Fruit fly (Drosophila melanogaster) whole organism, embryonic: ENCODE data around the gene CG6766.

Experiments used
- C15 ChIP-seq: fragments of 200-800 bp; sonication (Bioruptor generic); IDR thresholded peaks from 3 replicates; pipeline ENCODE4 v1.3.6; 2022; ENCODE audit warnings: missing biosample characterization, missing genetic modification characterization
- CG10274 ChIP-seq: fragments of 200-800 bp; sonication (Bioruptor generic); optimal IDR thresholded peaks from 3 replicates; lab custom pipeline; 2017; ENCODE audit warnings: missing biosample characterization, mild to moderate bottlenecking, missing genetic modification characterization
- CG12744 ChIP-seq: fragments of 200-800 bp; sonication (Bioruptor generic); optimal IDR thresholded peaks from 2 replicates; lab custom pipeline; 2016; ENCODE audit warnings: missing biosample characterization, missing genetic modification characterization
- CG14014 ChIP-seq: fragments of 200-800 bp; sonication (Bioruptor generic); IDR thresholded peaks from 2 replicates; pipeline ENCODE4 v1.3.6; 2022; ENCODE audit warnings: missing biosample characterization, missing genetic modification characterization
- CG14667 ChIP-seq: fragments of 200-800 bp; sonication (Bioruptor generic); IDR thresholded peaks from 2 replicates; pipeline ENCODE4 v1.3.6; 2022; ENCODE audit warnings: missing biosample characterization, missing genetic modification characterization
- CG14710 ChIP-seq: fragments of 200-800 bp; sonication (Bioruptor generic); optimal IDR thresholded peaks from 3 replicates; lab custom pipeline; 2019; ENCODE audit warnings: missing biosample characterization, mild to moderate bottlenecking, missing genetic modification characterization, moderate library complexity
- CG15269 ChIP-seq: fragments of 200-800 bp; sonication (Bioruptor generic); optimal IDR thresholded peaks from 2 replicates; lab custom pipeline; 2018; ENCODE audit warnings: missing biosample characterization, mild to moderate bottlenecking, missing genetic modification characterization, moderate library complexity
- CG1602 ChIP-seq: fragments of 200-800 bp; sonication (Bioruptor generic); optimal IDR thresholded peaks from 3 replicates; lab custom pipeline; 2016; ENCODE audit warnings: missing biosample characterization, missing genetic modification characterization
- CG18599 ChIP-seq: fragments of 200-800 bp; sonication (Bioruptor generic); optimal IDR thresholded peaks from 3 replicates; lab custom pipeline; 2017; ENCODE audit warnings: missing biosample characterization, missing genetic modification characterization, mild to moderate bottlenecking, moderate library complexity, missing genetic modification reagents
- CG2129 ChIP-seq: fragments of 200-800 bp; sonication (Bioruptor generic); IDR thresholded peaks from 2 replicates; pipeline ENCODE4 v1.3.6; 2022; ENCODE audit warnings: missing biosample characterization, missing genetic modification characterization; ENCODE audit not compliant: partially characterized antibody
- CG2712 ChIP-seq: fragments of 200-800 bp; optimal IDR thresholded peaks from 3 replicates; lab custom pipeline; 2019; ENCODE audit warnings: missing biosample characterization, mild to moderate bottlenecking, missing genetic modification characterization, moderate library complexity
- CG31365 ChIP-seq: fragments of 200-800 bp; sonication (Bioruptor generic); optimal IDR thresholded peaks from 2 replicates; lab custom pipeline; 2018; ENCODE audit warnings: missing biosample characterization, mild to moderate bottlenecking, missing genetic modification characterization
- CG3407 ChIP-seq: fragments of 200-800 bp; sonication (Bioruptor generic); optimal IDR thresholded peaks from 2 replicates; lab custom pipeline; 2018; ENCODE audit warnings: missing biosample characterization, mild to moderate bottlenecking, missing genetic modification characterization
- CG3726 ChIP-seq: fragments of 200-800 bp; sonication (Bioruptor generic); IDR thresholded peaks from 3 replicates; pipeline ENCODE4, ENCODE4 v1.3.6; 2022; ENCODE audit warnings: missing biosample characterization, missing genetic modification characterization
- CG3838 ChIP-seq: fragments of 200-800 bp; sonication (Bioruptor generic); optimal IDR thresholded peaks from 3 replicates; lab custom pipeline; 2016; ENCODE audit warnings: missing biosample characterization, missing genetic modification characterization
- CG6654 ChIP-seq: fragments of 200-800 bp; sonication (Bioruptor generic); optimal IDR thresholded peaks from 2 replicates; lab custom pipeline; 2017; ENCODE audit warnings: missing biosample characterization, mild to moderate bottlenecking, missing genetic modification characterization
- CG6683 ChIP-seq: fragments of 200-800 bp; sonication (Bioruptor generic); optimal IDR thresholded peaks from 2 replicates; lab custom pipeline; 2017; ENCODE audit warnings: missing biosample characterization, mild to moderate bottlenecking, missing genetic modification characterization, missing genetic modification reagents
- CG6765 ChIP-seq: fragments of 200-800 bp; sonication (Bioruptor generic); optimal IDR thresholded peaks from 3 replicates; lab custom pipeline; 2017; ENCODE audit warnings: missing biosample characterization, mild to moderate bottlenecking, missing genetic modification characterization
- CG6791 ChIP-seq: fragments of 200-800 bp; sonication (Bioruptor generic); IDR thresholded peaks from 3 replicates; pipeline ENCODE4 v1.3.6; 2022; ENCODE audit warnings: missing biosample characterization, missing genetic modification characterization; ENCODE audit not compliant: partially characterized antibody
- CG8924 ChIP-seq: fragments of 200-800 bp; optimal IDR thresholded peaks from 3 replicates; lab custom pipeline; 2019; ENCODE audit warnings: missing biosample characterization, mild to moderate bottlenecking, missing genetic modification characterization, moderate library complexity
- CG9876 ChIP-seq: fragments of 200-800 bp; sonication (Bioruptor generic); optimal IDR thresholded peaks from 2 replicates; lab custom pipeline; 2016; ENCODE audit warnings: missing biosample characterization, missing genetic modification characterization
- CTCF ChIP-seq: fragments of 200-800 bp; sonication (Bioruptor generic); optimal IDR thresholded peaks from 2 replicates; lab custom pipeline; 2017; ENCODE audit warnings: missing biosample characterization, mild to moderate bottlenecking, missing genetic modification characterization, moderate library complexity
- Dfd ChIP-seq, 2 experiments: fragments of >200 bp; optimal IDR thresholded peaks; 2 replicates each; lab custom pipeline; 2017; ENCODE audit warnings: missing biosample characterization in 2 of 2, missing genetic modification characterization in 2 of 2
- Dll ChIP-seq: fragments of 200-800 bp; sonication (Bioruptor generic); IDR thresholded peaks from 4 replicates; pipeline ENCODE4 v1.3.6; 2022; ENCODE audit warnings: missing biosample characterization, missing genetic modification characterization; ENCODE audit not compliant: partially characterized antibody
- Dref ChIP-seq: fragments of 200-800 bp; sonication (Bioruptor generic); IDR thresholded peaks from 2 replicates; pipeline ENCODE4 v1.3.6; 2022; ENCODE audit warnings: missing biosample characterization, missing genetic modification characterization
- E2f2 ChIP-seq: fragments of 200-800 bp; sonication (Bioruptor generic); IDR thresholded peaks from 2 replicates; pipeline ENCODE4 v1.3.6; 2022; ENCODE audit warnings: missing biosample characterization, missing genetic modification characterization
- ERR ChIP-seq: fragments of 200-800 bp; sonication (Bioruptor generic); optimal IDR thresholded peaks from 2 replicates; lab custom pipeline; 2016; ENCODE audit warnings: missing biosample characterization, missing genetic modification characterization
- H15 ChIP-seq: fragments of 200-800 bp; sonication (Bioruptor generic); IDR thresholded peaks from 3 replicates; pipeline ENCODE4 v1.3.6; 2022; ENCODE audit warnings: missing biosample characterization, missing genetic modification characterization
- Hey ChIP-seq: fragments of 200-800 bp; sonication (Bioruptor generic); optimal IDR thresholded peaks from 3 replicates; lab custom pipeline; 2018; ENCODE audit warnings: missing biosample characterization, mild to moderate bottlenecking, missing genetic modification characterization
- Med ChIP-seq: fragments of 200-800 bp; sonication (Bioruptor generic); peaks from one replicate; lab custom pipeline; 2016; ENCODE audit warnings: missing biosample characterization, missing genetic modification characterization, mild to moderate bottlenecking, inconsistent platforms, moderate library complexity
- NfI ChIP-seq: fragments of 200-800 bp; sonication (Bioruptor generic); optimal IDR thresholded peaks from 3 replicates; lab custom pipeline; 2018; ENCODE audit warnings: missing biosample characterization, mild to moderate bottlenecking, missing genetic modification characterization, moderate library complexity
- Opbp ChIP-seq: fragments of 200-800 bp; sonication (Bioruptor generic); IDR thresholded peaks from 3 replicates; pipeline ENCODE4 v1.3.6; 2022; ENCODE audit warnings: missing biosample characterization, missing genetic modification characterization; ENCODE audit not compliant: partially characterized antibody
- Poxn ChIP-seq: fragments of 200-800 bp; sonication (Bioruptor generic); IDR thresholded peaks from 2 replicates; pipeline ENCODE4 v1.3.6; 2022; ENCODE audit warnings: missing biosample characterization, missing genetic modification characterization
- Rx ChIP-seq: fragments of 200-800 bp; sonication (Bioruptor generic); IDR thresholded peaks from 2 replicates; pipeline ENCODE4 v1.3.6; 2022; ENCODE audit warnings: missing biosample characterization, missing genetic modification characterization
- Six4 ChIP-seq: fragments of 200-800 bp; sonication (Bioruptor generic); optimal IDR thresholded peaks from 2 replicates; lab custom pipeline; 2016; ENCODE audit warnings: missing biosample characterization, missing genetic modification characterization
- Xbp1 ChIP-seq: fragments of 200-800 bp; sonication (Bioruptor generic); optimal IDR thresholded peaks from 3 replicates; lab custom pipeline; 2016; ENCODE audit warnings: missing biosample characterization, mild to moderate bottlenecking, missing genetic modification characterization
- ab ChIP-seq: fragments of 200-800 bp; sonication (Bioruptor generic); optimal IDR thresholded peaks from 2 replicates; lab custom pipeline; 2016; ENCODE audit warnings: missing biosample characterization, missing genetic modification characterization
- dati ChIP-seq: fragments of 200-800 bp; sonication (Bioruptor generic); IDR thresholded peaks from 2 replicates; pipeline ENCODE4 v1.3.6; 2022; ENCODE audit warnings: missing biosample characterization, missing genetic modification characterization
- dysf ChIP-seq: fragments of 200-800 bp; sonication (Bioruptor generic); IDR thresholded peaks from 3 replicates; pipeline ENCODE4 v1.3.6; 2022; ENCODE audit warnings: missing biosample characterization, missing genetic modification characterization
- fd64A ChIP-seq: fragments of 200-800 bp; sonication (Bioruptor generic); optimal IDR thresholded peaks from 3 replicates; lab custom pipeline; 2018; ENCODE audit warnings: missing biosample characterization, mild to moderate bottlenecking, missing genetic modification characterization
- grau ChIP-seq: fragments of 200-800 bp; optimal IDR thresholded peaks from 3 replicates; lab custom pipeline; 2019; ENCODE audit warnings: missing biosample characterization, mild to moderate bottlenecking, missing genetic modification characterization, moderate library complexity
- h ChIP-seq: fragments of >200 bp; optimal IDR thresholded peaks from 2 replicates; lab custom pipeline; 2017
- jing ChIP-seq: fragments of 200-800 bp; sonication (Bioruptor generic); optimal IDR thresholded peaks from 2 replicates; lab custom pipeline; 2018; ENCODE audit warnings: missing biosample characterization, mild to moderate bottlenecking, missing genetic modification characterization
- ken ChIP-seq: fragments of 200-800 bp; sonication (Bioruptor generic); IDR thresholded peaks from 3 replicates; pipeline ENCODE4 v1.3.6; 2022; ENCODE audit warnings: missing biosample characterization, missing genetic modification characterization
- lmd ChIP-seq: fragments of 200-800 bp; sonication (Bioruptor generic); IDR thresholded peaks from 2 replicates; pipeline ENCODE4 v1.3.6; 2022; ENCODE audit warnings: missing biosample characterization, missing genetic modification characterization
- nerfin-2 ChIP-seq: fragments of 200-800 bp; sonication (Bioruptor generic); IDR thresholded peaks from 2 replicates; pipeline ENCODE4 v1.3.6; 2022; ENCODE audit warnings: missing biosample characterization, missing genetic modification characterization; ENCODE audit not compliant: partially characterized antibody
- pho ChIP-seq: fragments of 200-800 bp; sonication (Bioruptor generic); optimal IDR thresholded peaks from 2 replicates; lab custom pipeline; 2016; ENCODE audit warnings: missing biosample characterization, missing genetic modification characterization
- slou ChIP-seq: fragments of 200-800 bp; sonication (Bioruptor generic); optimal IDR thresholded peaks from 3 replicates; lab custom pipeline; 2016; ENCODE audit warnings: missing biosample characterization, missing genetic modification characterization
- tx ChIP-seq: fragments of 200-800 bp; sonication (Bioruptor generic); optimal IDR thresholded peaks from 2 replicates; lab custom pipeline; 2016; ENCODE audit warnings: missing biosample characterization, missing genetic modification characterization

The CG6766 gene

DNA sequence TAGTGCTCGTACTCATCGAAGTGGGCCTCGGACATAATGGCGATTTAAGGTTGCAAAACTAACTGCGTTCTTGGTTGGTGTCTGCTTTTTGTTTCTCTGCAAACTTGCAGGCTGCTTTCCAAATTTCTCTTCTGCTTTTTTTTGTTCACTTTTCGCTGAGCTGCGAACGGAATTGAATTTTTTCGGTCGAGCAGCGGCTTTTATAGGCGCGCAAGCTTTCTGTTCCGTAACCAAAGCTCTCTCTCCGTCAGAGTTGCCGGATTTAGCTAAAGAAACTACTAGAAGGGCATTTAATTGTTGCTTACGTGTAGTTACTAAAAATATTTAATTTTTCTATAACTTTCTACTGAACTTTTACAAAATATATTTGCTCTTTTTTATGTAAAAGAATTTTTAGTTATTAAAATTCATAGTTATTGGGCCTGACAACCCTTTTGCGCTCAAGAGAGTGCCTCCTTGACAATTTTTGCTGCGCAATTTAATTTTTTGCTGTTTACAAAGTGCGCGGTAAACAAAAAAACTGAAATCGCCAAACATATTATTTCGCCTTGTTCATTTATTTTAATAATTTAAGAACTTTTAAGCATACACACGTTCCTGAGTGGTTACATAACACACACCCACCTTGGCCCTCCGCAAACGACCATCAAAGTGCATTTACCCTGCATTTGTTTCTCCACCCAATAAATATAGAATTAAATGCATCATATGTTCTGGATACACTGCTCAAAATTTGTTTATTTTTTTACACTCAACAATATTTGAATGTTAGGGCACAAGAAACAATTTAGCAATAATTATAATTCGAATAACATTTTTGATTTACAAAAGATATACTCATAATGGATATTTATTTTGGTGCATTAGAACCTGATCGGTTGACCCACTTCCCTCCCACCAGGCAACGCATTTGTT is 5.7 kb upstream of the CG6766 start, which contains the start of gene CG6770 (continued):
- TF ChIP-seq Poxn (0 out of 2 replicates have a peak, but pooled peaks have one; percentile 40), CG15269 (peak; percentile 90), Dref (0 out of 2 replicates have a peak, but pooled peaks have one; percentile 4), CG9876 (GFP tag; lab: Kevin White, UChicago) (peak; percentile 21), fd64A (GFP tag; lab: Kevin White, UChicago) (no peak), Xbp1 (GFP tag; lab: Kevin White, UChicago) (peak; percentile 71), h (no peak), CG18599 (peak; percentile 92), grau (tag; lab: Kevin White, UChicago) (peak; percentile 88), CG1602 (GFP tag; lab: Kevin White, UChicago) (peak; percentile 39), CG12744 (GFP tag; lab: Kevin White, UChicago) (peak; percentile 43), ERR (GFP tag; lab: Kevin White, UChicago) (peak; percentile 26), ken (peak; percentile 73), Hey (no peak), dati (GFP tag; lab: Robert Waterston, UW) (0 out of 2 replicates have a peak, but pooled peaks have one; percentile 29), Opbp (GFP tag; lab: Robert Waterston, UW) (0 out of 3 replicates have a peak, but pooled peaks have one; percentile 51), CG2129 (GFP tag; lab: Robert Waterston, UW) (no peak), jing (GFP tag; lab: Kevin White, UChicago) (no peak), CG14667 (peak; percentile 60; the same call in 1 of the 2 replicates), CG8924 (tag; lab: Kevin White, UChicago) (peak; percentile 87), CG14014 (GFP tag; lab: Robert Waterston, UW) (peak; percentile 89), lmd (GFP tag; lab: Robert Waterston, UW) (peak; percentile 80), CG6765 (GFP tag; lab: Kevin White, UChicago) (peak; percentile 89), H15 (peak; percentile 66; the same call in 1 of the 3 replicates), slou (GFP tag; lab: Kevin White, UChicago) (no peak), Six4 (GFP tag; lab: Kevin White, UChicago) (no peak), Rx (GFP tag; lab: Robert Waterston, UW) (no peak), E2f2 (GFP tag; lab: Robert Waterston, UW) (peak; percentile 74; the same call in 1 of the 2 replicates), ab (no peak), CG3726 (GFP tag; lab: Robert Waterston, UW) (peak; percentile 62; the same call in 1 of the 3 replicates), tx (GFP tag; lab: Kevin White, UChicago) (no peak), NfI (GFP tag; lab: Kevin White, UChicago) (peak; percentile 83), CG14710 (peak; percentile 36), CG6654 (GFP tag; lab: Kevin White, UChicago) (no peak), Dfd (GFP tag; optimal IDR thresholded peaks at IDR 0.05; lab: Kevin White, UChicago) (no peak), nerfin-2 (GFP tag; lab: Robert Waterston, UW) (no peak), CG31365 (tag; lab: Kevin White, UChicago) (peak; percentile 25), Med (GFP tag; lab: Kevin White, UChicago) (peak; percentile 92), CG6683 (GFP tag; lab: Kevin White, UChicago) (peak; percentile 78), C15 (0 out of 3 replicates have a peak, but pooled peaks have one; percentile 51), Dll (GFP tag; lab: Robert Waterston, UW) (no peak), CG2712 (peak; percentile 75), CG3838 (peak; percentile 56), CTCF (peak; percentile 35), CG3407 (GFP tag; lab: Kevin White, UChicago) (peak; percentile 55), dysf (GFP tag; lab: Robert Waterston, UW) (peak; percentile 87), CG10274 (GFP tag; lab: Kevin White, UChicago) (no peak), pho (peak; percentile 45), CG6791 (GFP tag; lab: Robert Waterston, UW) (no peak)
